Worm (Caenorhabditis elegans): ENCODE data around the gene F28F9.3.

DNA sequence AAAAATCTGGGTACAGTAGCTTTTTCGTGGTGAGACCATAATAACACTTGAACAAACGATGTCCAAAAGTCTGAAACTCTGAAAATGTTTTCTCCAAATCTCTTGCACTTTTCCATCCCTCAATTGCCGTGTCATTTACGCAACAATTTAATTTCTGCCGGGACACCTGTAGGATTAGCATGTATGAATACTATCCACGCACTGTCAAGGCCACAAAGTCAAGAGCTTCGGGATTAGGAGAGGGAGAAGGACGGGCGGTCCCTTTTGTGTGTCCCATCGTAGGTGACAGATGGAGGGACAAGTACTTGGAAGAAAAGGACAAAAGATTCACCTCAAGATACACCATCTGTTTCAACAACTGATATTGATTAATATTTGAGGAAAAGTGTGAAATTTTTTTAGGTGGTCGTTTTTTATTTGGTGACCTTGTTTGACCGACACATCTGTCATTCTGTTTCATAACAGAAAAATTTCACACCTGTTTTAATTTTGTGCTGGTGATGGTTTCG is 16.4 kb downstream of the F28F9.3 start:
- TF ChIP-seq ceh-13 (GFP tag; optimal IDR thresholded peaks at IDR 0.05), result no peak
- TF ChIP-seq aly-1 (tag; optimal IDR thresholded peaks at IDR 0.05), result no peak
- TF ChIP-seq hmbx-1 (tag; optimal IDR thresholded peaks at IDR 0.05), result no peak
- no peak for TF ChIP-seq pes-1 (GFP tag; IDR thresholded peaks at IDR 0.05)
- TF ChIP-seq flt-1 (GFP tag; IDR thresholded peaks at IDR 0.05), result no peak
- TF ChIP-seq F13C5.2 (tag; optimal IDR thresholded peaks at IDR 0.05), result no peak
- TF ChIP-seq ama-1 (optimal IDR thresholded peaks at IDR 0.05), result no peak
- no peak for TF ChIP-seq tra-4 (tag; optimal IDR thresholded peaks at IDR 0.05)
- TF ChIP-seq scrt-1 (GFP tag; IDR thresholded peaks at IDR 0.05), result no peak
- TF ChIP-seq tbx-11 (GFP tag; IDR thresholded peaks at IDR 0.05), result no peak
- no peak for TF ChIP-seq hnd-1 (tag; optimal IDR thresholded peaks at IDR 0.05)
- TF ChIP-seq B0310.2 (tag; optimal IDR thresholded peaks at IDR 0.05), result no peak
- no peak for TF ChIP-seq tbx-37 (GFP tag; conservative IDR thresholded peaks at IDR 0.05)
- TF ChIP-seq sea-1 (GFP tag; conservative IDR thresholded peaks at IDR 0.05), result no peak
